Worm (Caenorhabditis elegans) whole organism, L4 larva: ENCODE measurements around the gene let-721.
A peak's percentile ranks its signal among the peaks of the same experiment; 100 is the strongest.

Experiments used
- D1046.2 ChIP-seq: fragments of 200-800 bp; sonication (Bioruptor generic); IDR thresholded peaks from 2 replicates; pipeline ENCODE4 v1.3.6; 2022; ENCODE audit warnings: missing genetic modification characterization, missing compliant biosample characterization
- F10B5.3 ChIP-seq: sonication (generic microtip); optimal IDR thresholded peaks from 2 replicates; lab custom pipeline; 2016; ENCODE audit warnings: mild to moderate bottlenecking, missing genetic modification characterization, missing compliant biosample characterization
- T20F7.1 ChIP-seq: fragments of 200-800 bp; sonication (Bioruptor generic); optimal IDR thresholded peaks from 2 replicates; lab custom pipeline; 2018; ENCODE audit warnings: mild to moderate bottlenecking, missing genetic modification characterization, missing compliant biosample characterization
- T26A8.4 ChIP-seq: fragments of 200-800 bp; sonication (Bioruptor generic); IDR thresholded peaks from 2 replicates; pipeline ENCODE4 v1.3.6; 2022; ENCODE audit warnings: missing genetic modification characterization, missing compliant biosample characterization
- Y105C5A.15 ChIP-seq: fragments of 200-800 bp; sonication (Bioruptor generic); IDR thresholded peaks from 2 replicates; pipeline ENCODE4 v1.3.6; 2022; ENCODE audit warnings: missing genetic modification characterization, missing compliant biosample characterization
- Y5F2A.4 ChIP-seq: fragments of 200-800 bp; sonication (Bioruptor generic); optimal IDR thresholded peaks from 2 replicates; lab custom pipeline; 2018; ENCODE audit warnings: mild to moderate bottlenecking, missing genetic modification characterization, missing compliant biosample characterization
- aha-1 ChIP-seq: fragments of 150-350 bp; peaks from one replicate; lab custom pipeline; 2014; ENCODE audit warnings: missing biosample characterization, missing genetic modification characterization
- aly-2 ChIP-seq: sonication (generic microtip); optimal IDR thresholded peaks from 2 replicates; lab custom pipeline; 2018; ENCODE audit warnings: missing biosample characterization, missing genetic modification characterization
- ama-1 ChIP-seq: fragments of 150-350 bp; optimal IDR thresholded peaks from 2 replicates; lab custom pipeline; 2014; ENCODE audit warnings: inconsistent platforms, mixed read lengths
- arid-1 ChIP-seq: fragments of 200-800 bp; sonication (Bioruptor generic); conservative IDR thresholded peaks from 2 replicates; pipeline ENCODE4 v1.3.6; 2022; ENCODE audit warnings: missing genetic modification reagents, missing genetic modification characterization, missing compliant biosample characterization
- attf-4 ChIP-seq: sonication (generic microtip); optimal IDR thresholded peaks from 3 replicates; lab custom pipeline; 2017; ENCODE audit warnings: missing biosample characterization, missing genetic modification characterization
- ceh-28 ChIP-seq: fragments of 150-350 bp; optimal IDR thresholded peaks from 2 replicates; lab custom pipeline; 2014; ENCODE audit warnings: missing biosample characterization, missing genetic modification reagents, missing genetic modification characterization
- ceh-32 ChIP-seq: sonication (generic microtip); optimal IDR thresholded peaks from 2 replicates; lab custom pipeline; 2016; ENCODE audit warnings: mild to moderate bottlenecking, missing genetic modification characterization, missing compliant biosample characterization; ENCODE audit not compliant: poor library complexity
- ceh-44 ChIP-seq: fragments of 200-800 bp; sonication (Bioruptor generic); IDR thresholded peaks from 2 replicates; pipeline ENCODE4 v1.3.6; 2022; ENCODE audit warnings: missing genetic modification reagents, missing genetic modification characterization, missing compliant biosample characterization
- ceh-62 ChIP-seq: sonication (generic microtip); optimal IDR thresholded peaks from 2 replicates; lab custom pipeline; 2017; ENCODE audit warnings: missing biosample characterization, missing genetic modification characterization
- daf-16 ChIP-seq, 3 experiments: sonication (generic microtip); optimal IDR thresholded peaks; 2 replicates each; lab custom pipeline; 2016 to 2017; ENCODE audit warnings: missing genetic modification characterization in 3 of 3, missing genetic modification reagents in 3 of 3, mild to moderate bottlenecking in 2 of 3, missing compliant biosample characterization in 2 of 3, missing biosample characterization in 1 of 3, moderate library complexity in 1 of 3
- dmd-6 ChIP-seq: fragments of 200-800 bp; sonication (Bioruptor generic); IDR thresholded peaks from 2 replicates; pipeline ENCODE4 v1.3.6; 2022; ENCODE audit warnings: missing genetic modification reagents, missing genetic modification characterization, missing compliant biosample characterization
- duxl-1 ChIP-seq: sonication (generic microtip); optimal IDR thresholded peaks from 2 replicates; lab custom pipeline; 2016; ENCODE audit warnings: mild to moderate bottlenecking, missing genetic modification characterization, moderate library complexity, missing compliant biosample characterization; ENCODE audit not compliant: poor library complexity
- dve-1 ChIP-seq: sonication (generic microtip); optimal IDR thresholded peaks from 2 replicates; lab custom pipeline; 2017; ENCODE audit warnings: antibody characterized with exemption, mild to moderate bottlenecking, missing genetic modification characterization, missing compliant biosample characterization; ENCODE audit not compliant: insufficient read depth
- fos-1 ChIP-seq: fragments of 150-350 bp; optimal IDR thresholded peaks from 2 replicates; lab custom pipeline; 2014; ENCODE audit warnings: missing biosample characterization, missing genetic modification characterization
- hif-1 ChIP-seq, 2 experiments: sonication (generic microtip); optimal IDR thresholded peaks; 2 replicates each; lab custom pipeline; 2016 to 2017; ENCODE audit warnings: missing compliant biosample characterization in 2 of 2, missing genetic modification characterization in 2 of 2, missing genetic modification reagents in 2 of 2, missing genotype in 2 of 2, mild to moderate bottlenecking in 1 of 2
- hlh-11 ChIP-seq: fragments of 200-800 bp; sonication (Bioruptor generic); optimal IDR thresholded peaks from 2 replicates; lab custom pipeline; 2018; ENCODE audit warnings: mild to moderate bottlenecking, missing genetic modification characterization, missing compliant biosample characterization
- hlh-30 ChIP-seq: sonication (generic microtip); optimal IDR thresholded peaks from 2 replicates; lab custom pipeline; 2017; ENCODE audit warnings: antibody characterized with exemption, mild to moderate bottlenecking, missing genetic modification characterization, missing compliant biosample characterization; ENCODE audit not compliant: insufficient read depth
- hmg-1.1 ChIP-seq: fragments of 200-800 bp; sonication (Bioruptor generic); IDR thresholded peaks from 2 replicates; pipeline ENCODE4 v1.3.6; 2022; ENCODE audit warnings: missing genetic modification reagents, missing genetic modification characterization, missing compliant biosample characterization
- lim-7 ChIP-seq: fragments of 200-800 bp; sonication (Bioruptor generic); IDR thresholded peaks from 2 replicates; pipeline ENCODE4 v1.3.6; 2022; ENCODE audit warnings: missing genetic modification characterization, missing compliant biosample characterization
- lin-1 ChIP-seq: fragments of 200-800 bp; sonication (Bioruptor generic); IDR thresholded peaks from 2 replicates; pipeline ENCODE4 v1.3.6; 2022; ENCODE audit warnings: missing genetic modification reagents, missing genetic modification characterization, missing compliant biosample characterization
- lin-38 ChIP-seq: fragments of 200-800 bp; sonication (Bioruptor generic); IDR thresholded peaks from 2 replicates; pipeline ENCODE4 v1.3.6; 2022; ENCODE audit warnings: missing genetic modification reagents, missing genetic modification characterization, missing compliant biosample characterization
- madf-5 ChIP-seq, 2 experiments: fragments of 200-800 bp; sonication (Bioruptor generic); IDR thresholded peaks; 2 replicates each; pipeline ENCODE4 v1.3.6; 2022; ENCODE audit warnings: missing compliant biosample characterization in 2 of 2, missing genetic modification characterization in 2 of 2
- mdl-1 ChIP-seq, 2 experiments: fragments of 150-350 bp in 1 of 2; sonication (generic microtip) in 1 of 2; optimal IDR thresholded peaks; 2 replicates each; lab custom pipeline; 2014 to 2017; ENCODE audit warnings: missing biosample characterization in 2 of 2, missing genetic modification characterization in 2 of 2
- mep-1 ChIP-seq: fragments of 150-350 bp; sonication (generic microtip); optimal IDR thresholded peaks from 3 replicates; lab custom pipeline; 2014; ENCODE audit warnings: missing biosample characterization, missing genetic modification characterization
- mes-2 ChIP-seq: sonication (generic microtip); optimal IDR thresholded peaks from 2 replicates; lab custom pipeline; 2016; ENCODE audit warnings: missing genotype, mild to moderate bottlenecking, missing genetic modification characterization, missing compliant biosample characterization; ENCODE audit not compliant: poor library complexity, severe bottlenecking
- mxl-3 ChIP-seq: fragments of 200-800 bp; sonication (Bioruptor generic); optimal IDR thresholded peaks from 2 replicates; lab custom pipeline; 2018; ENCODE audit warnings: mild to moderate bottlenecking, missing genetic modification characterization, missing compliant biosample characterization
- nhr-10 ChIP-seq: fragments of 150-350 bp; optimal IDR thresholded peaks from 2 replicates; lab custom pipeline; 2014; ENCODE audit warnings: missing biosample characterization, missing genetic modification characterization
- nhr-102 ChIP-seq: sonication (generic microtip); optimal IDR thresholded peaks from 2 replicates; lab custom pipeline; 2016; ENCODE audit warnings: mild to moderate bottlenecking, missing genetic modification characterization, moderate library complexity, missing compliant biosample characterization
- nhr-41 ChIP-seq: fragments of 200-800 bp; sonication (Bioruptor generic); IDR thresholded peaks from 2 replicates; pipeline ENCODE4 v1.3.6; 2022; ENCODE audit warnings: missing genetic modification reagents, missing genetic modification characterization, missing compliant biosample characterization
- nhr-42 ChIP-seq: fragments of 200-800 bp; sonication (Bioruptor generic); IDR thresholded peaks from 2 replicates; pipeline ENCODE4 v1.3.6; 2022; ENCODE audit warnings: missing genetic modification characterization, missing compliant biosample characterization
- nhr-6 ChIP-seq: fragments of 150-350 bp; optimal IDR thresholded peaks from 2 replicates; lab custom pipeline; 2014; ENCODE audit warnings: missing biosample characterization, missing genetic modification characterization
- nhr-77 ChIP-seq: fragments of 150-350 bp; optimal IDR thresholded peaks from 2 replicates; lab custom pipeline; 2014; ENCODE audit warnings: missing biosample characterization, missing genetic modification characterization
- pha-4 ChIP-seq, 2 experiments: fragments of 150-350 bp in 1 of 2; fragments of 200-800 bp in 1 of 2; sonication (Bioruptor generic) in 1 of 2; IDR thresholded peaks in 1 of 2; optimal IDR thresholded peaks in 1 of 2; 2 replicates each; pipeline versions ENCODE4 v1.3.6 to Lab custom; 2014 to 2022; ENCODE audit warnings: missing genetic modification characterization in 2 of 2, missing genetic modification reagents in 2 of 2, missing biosample characterization in 1 of 2, missing compliant biosample characterization in 1 of 2
- pqm-1 ChIP-seq: sonication (generic microtip); optimal IDR thresholded peaks from 2 replicates; lab custom pipeline; 2017; ENCODE audit warnings: missing biosample characterization, missing genetic modification characterization
- skn-1 ChIP-seq: fragments of 150-350 bp; optimal IDR thresholded peaks from 2 replicates; lab custom pipeline; 2014; ENCODE audit warnings: missing biosample characterization, missing genetic modification characterization
- snpc-1.2 ChIP-seq: fragments of 200-800 bp; sonication (Bioruptor generic); IDR thresholded peaks from 2 replicates; pipeline ENCODE4 v1.3.6; 2022; ENCODE audit warnings: missing genetic modification reagents, missing genetic modification characterization, missing compliant biosample characterization
- spr-1 ChIP-seq: sonication (generic microtip); optimal IDR thresholded peaks from 2 replicates; lab custom pipeline; 2016; ENCODE audit warnings: mild to moderate bottlenecking, missing genetic modification characterization, missing compliant biosample characterization
- tra-1 ChIP-seq: fragments of 200-800 bp; sonication (Bioruptor generic); IDR thresholded peaks from 2 replicates; pipeline ENCODE4 v1.3.6; 2022; ENCODE audit warnings: missing genetic modification reagents, missing genetic modification characterization, missing compliant biosample characterization
- unc-130 ChIP-seq: sonication (generic microtip); optimal IDR thresholded peaks from 2 replicates; lab custom pipeline; 2016; ENCODE audit warnings: missing genetic modification reagents, missing genetic modification characterization, missing compliant biosample characterization
- unc-62 ChIP-seq, 3 experiments: fragments of 150-350 bp in 1 of 3; sonication (generic microtip); optimal IDR thresholded peaks in 2 of 3; peaks in 1 of 3; 1 replicate in 1 of 3; 2 replicates in 2 of 3; lab custom pipeline; 2014 to 2017; ENCODE audit warnings: missing biosample characterization in 3 of 3, missing genetic modification characterization in 3 of 3, missing genetic modification reagents in 3 of 3, missing genotype in 1 of 3
- zfp-2 ChIP-seq: sonication (generic microtip); optimal IDR thresholded peaks from 2 replicates; lab custom pipeline; 2016; ENCODE audit warnings: mild to moderate bottlenecking, missing genetic modification characterization, missing compliant biosample characterization

The let-721 gene

DNA sequence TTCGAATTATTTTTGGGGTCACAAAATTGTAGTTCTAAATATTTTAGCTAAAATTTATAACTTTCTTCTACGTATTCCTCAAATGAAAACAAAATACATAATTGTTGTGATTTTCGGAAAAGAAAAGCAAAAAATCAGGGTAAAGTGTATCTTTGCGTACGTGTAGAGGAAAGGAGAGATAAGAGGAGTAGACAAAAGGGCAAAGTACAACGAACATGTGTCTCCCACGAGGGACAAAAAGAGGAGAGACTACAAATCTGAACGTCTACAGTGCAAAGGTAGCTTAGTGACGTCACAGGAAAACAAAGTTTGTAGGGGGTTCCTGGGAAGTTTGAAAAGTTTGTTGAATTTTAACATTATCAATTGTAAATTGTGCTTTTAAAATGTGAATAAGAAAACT lies 814 bp upstream of the let-721 start (continued):
- peak; percentile 61 for TF ChIP-seq mep-1
- TF ChIP-seq ceh-28 (tag; lab: Kevin White, UChicago), result no peak
- TF ChIP-seq ama-1, result peak; percentile 7
- TF ChIP-seq lin-1 (GFP tag; lab: Robert Waterston, UW), result peak; percentile 39; the same call in 1 of the 2 replicates
- TF ChIP-seq nhr-102 (tag; lab: Kevin White, UChicago), result peak; percentile 26
- TF ChIP-seq hlh-11 (tag; lab: Kevin White, UChicago), result peak; percentile 89
- peak; percentile 6 to 63 for TF ChIP-seq hif-1 (tag; optimal IDR thresholded peaks at IDR 0.05; lab: Kevin White, UChicago)
- no peak for TF ChIP-seq unc-130 (GFP tag; lab: Kevin White, UChicago)
- TF ChIP-seq pqm-1 (tag; lab: Kevin White, UChicago), result peak; percentile 1
- no peak for TF ChIP-seq Y5F2A.4 (GFP tag; lab: Kevin White, UChicago)
- TF ChIP-seq snpc-1.2, result no peak
- peak; percentile 22 for TF ChIP-seq nhr-10 (tag; lab: Kevin White, UChicago)
- no peak for TF ChIP-seq lim-7 (GFP tag; lab: Robert Waterston, UW)
- TF ChIP-seq T20F7.1, result peak; percentile 53
- TF ChIP-seq nhr-77, result peak; percentile 44
- peak; percentile 82 for TF ChIP-seq tra-1
- peak; percentile 54 for TF ChIP-seq hmg-1.1
- TF ChIP-seq madf-5 (GFP tag; IDR thresholded peaks at IDR 0.05; lab: Robert Waterston, UW), result no peak
- TF ChIP-seq attf-4 (tag; lab: Kevin White, UChicago), result no peak
- peak; percentile 52 for TF ChIP-seq mes-2 (tag; lab: Kevin White, UChicago)

DNA sequence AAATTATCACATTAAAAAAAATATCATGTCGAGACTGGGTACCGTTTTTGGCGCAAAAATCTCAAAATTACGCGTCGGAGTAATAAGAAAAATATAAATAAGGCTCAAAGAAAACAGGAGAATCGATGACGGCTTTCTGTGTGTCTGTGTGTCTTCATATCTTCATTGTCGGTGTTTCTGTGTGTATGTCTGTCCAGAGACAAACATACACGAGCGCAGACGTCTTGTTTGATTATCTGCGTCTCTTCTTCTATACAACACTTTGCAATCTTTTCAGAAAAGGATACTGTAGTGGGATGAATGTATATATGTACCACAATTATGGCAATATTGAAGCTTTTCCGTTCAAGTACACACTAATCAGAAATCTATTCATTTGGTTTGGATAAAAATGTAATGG lies 2.4 kb downstream of the let-721 start, which contains the start of gene C05D11.13:
Gene C05D11.13, minus strand, starts transcription at position 252 of the 400 bp plus-strand sequence.
- TF ChIP-seq mdl-1 (tag; optimal IDR thresholded peaks at IDR 0.05; lab: Kevin White, UChicago) (peak; percentile 28 to 74), lin-38 (peak; percentile 58), skn-1 (tag; lab: Kevin White, UChicago) (no peak), aha-1 (tag; lab: Kevin White, UChicago) (peak; percentile 1), aly-2 (tag; lab: Kevin White, UChicago) (no peak), hlh-30 (tag; lab: Kevin White, UChicago) (peak; percentile 56), D1046.2 (GFP tag; lab: Robert Waterston, UW) (no peak), Y105C5A.15 (GFP tag; lab: Robert Waterston, UW) (0 out of 2 replicates have a peak, but pooled peaks have one; percentile 33), fos-1 (tag; lab: Kevin White, UChicago) (no peak), unc-62 (GFP tag; optimal IDR thresholded peaks at IDR 0.05 in 1 of 2; lab: Kevin White, UChicago) (no peak), unc-62 (tag; optimal IDR thresholded peaks at IDR 0.05; lab: Kevin White, UChicago) (no peak), ceh-62 (tag; lab: Kevin White, UChicago) (no peak), duxl-1 (peak; percentile 66), spr-1 (no peak), mep-1 (peak; percentile 73), lin-1 (GFP tag; lab: Robert Waterston, UW) (peak; percentile 27; the same call in 1 of the 2 replicates), nhr-42 (GFP tag; lab: Robert Waterston, UW) (no peak), nhr-10 (tag; lab: Kevin White, UChicago) (no peak), F10B5.3 (tag; lab: Kevin White, UChicago) (peak; percentile 31), ama-1 (peak; percentile 19), nhr-41 (GFP tag; lab: Robert Waterston, UW) (no peak), dve-1 (peak; percentile 64), T26A8.4 (GFP tag; lab: Robert Waterston, UW) (peak; percentile 63; the same call in 1 of the 2 replicates), pha-4 (GFP tag; IDR thresholded peaks at IDR 0.05; lab: Robert Waterston, UW) (no peak), pha-4 (tag; optimal IDR thresholded peaks at IDR 0.05; lab: Kevin White, UChicago) (peak; percentile 77), ceh-32 (tag; lab: Kevin White, UChicago) (no peak), mes-2 (tag; lab: Kevin White, UChicago) (peak; percentile 56), arid-1 (GFP tag; lab: Robert Waterston, UW) (0 out of 2 replicates have a peak, but pooled peaks have one; percentile 27), tra-1 (no peak), hlh-11 (tag; lab: Kevin White, UChicago) (peak; percentile 49), mxl-3 (GFP tag; lab: Kevin White, UChicago) (peak; percentile 42), daf-16 (GFP tag; optimal IDR thresholded peaks at IDR 0.05; lab: Kevin White, UChicago) (peak in 1 of 2 experiments; percentile 32), daf-16 (tag; optimal IDR thresholded peaks at IDR 0.05; lab: Kevin White, UChicago) (peak; percentile 45), nhr-6 (peak; percentile 54), attf-4 (tag; lab: Kevin White, UChicago) (no peak), ceh-44 (GFP tag; lab: Robert Waterston, UW) (no peak), zfp-2 (tag; lab: Kevin White, UChicago) (no peak), dmd-6 (GFP tag; lab: Robert Waterston, UW) (peak; percentile 30; the same call in 1 of the 2 replicates)
